Worm (Caenorhabditis elegans) whole organism, late embryonic: Measurements from ENCODE around the gene C09G5.14.

Source experiments
- C38D4.7 ChIP-seq: fragments of 200-800 bp; sonication (Bioruptor generic); optimal IDR thresholded peaks from 2 replicates; lab custom pipeline; 2018; ENCODE audit warnings: mild to moderate bottlenecking, missing genetic modification characterization, moderate library complexity, missing compliant biosample characterization
- ama-1 ChIP-seq: fragments of 150-350 bp; optimal IDR thresholded peaks from 2 replicates; lab custom pipeline; 2014
- ceh-31 ChIP-seq: sonication (generic microtip); optimal IDR thresholded peaks from 2 replicates; lab custom pipeline; 2016; ENCODE audit warnings: missing genetic modification characterization, missing compliant biosample characterization
- mec-3 ChIP-seq: sonication (generic microtip); optimal IDR thresholded peaks from 2 replicates; lab custom pipeline; 2016; ENCODE audit warnings: borderline replicate concordance, missing genetic modification characterization, missing compliant biosample characterization
- nhr-11 ChIP-seq: fragments of 150-350 bp; optimal IDR thresholded peaks from 2 replicates; lab custom pipeline; 2014; ENCODE audit warnings: missing biosample characterization, missing genetic modification characterization
- pax-1 ChIP-seq: fragments of 150-350 bp; optimal IDR thresholded peaks from 2 replicates; lab custom pipeline; 2014; ENCODE audit warnings: missing biosample characterization, missing genetic modification characterization
- pha-4 ChIP-seq: fragments of 150-350 bp; optimal IDR thresholded peaks from 2 replicates; lab custom pipeline; 2018; ENCODE audit warnings: missing biosample characterization, missing genetic modification reagents, missing genetic modification characterization
- sox-4 ChIP-seq: sonication (generic microtip); optimal IDR thresholded peaks from 2 replicates; lab custom pipeline; 2017; ENCODE audit warnings: mild to moderate bottlenecking, missing genetic modification characterization, inconsistent platforms, missing compliant biosample characterization
- unc-3 ChIP-seq, 2 experiments: fragments of 200-800 bp in 1 of 2; sonication (Bioruptor generic) in 1 of 2; sonication (generic microtip) in 1 of 2; conservative IDR thresholded peaks in 1 of 2; optimal IDR thresholded peaks in 1 of 2; 2 replicates each; pipeline versions ENCODE4 v1.3.6 to Lab custom; 2016 to 2022; ENCODE audit warnings: missing compliant biosample characterization in 2 of 2, missing genetic modification characterization in 2 of 2, missing genetic modification reagents in 1 of 2

DNA sequence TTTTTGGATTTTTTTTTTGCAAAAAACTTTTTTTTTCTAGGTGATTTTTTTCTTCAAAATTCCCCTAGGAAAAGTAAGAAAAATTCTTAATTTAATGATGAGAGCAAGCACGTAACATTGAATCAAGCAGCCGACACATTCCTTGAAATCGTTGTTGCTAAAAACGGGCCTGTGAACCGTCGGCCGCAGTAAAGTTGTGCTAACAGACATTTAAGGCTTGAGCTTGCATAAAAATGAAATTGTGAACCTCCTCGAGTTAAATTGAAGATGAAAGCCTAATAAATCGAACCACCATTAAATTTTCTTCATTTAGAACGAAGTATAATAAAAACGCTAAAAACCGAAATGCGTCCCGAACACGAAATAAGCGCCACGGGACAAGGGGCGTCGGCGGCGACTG, 45.0 kb upstream of the C09G5.14 start:
- no peak for TF ChIP-seq mec-3
- TF ChIP-seq pax-1 (tag; lab: Kevin White, UChicago) = no peak
- TF ChIP-seq nhr-11 (tag; lab: Kevin White, UChicago) = no peak
- no peak for TF ChIP-seq ama-1 (lab: Kevin White, UChicago)
- no peak for TF ChIP-seq C38D4.7 (GFP tag; lab: Kevin White, UChicago)
- no peak for TF ChIP-seq sox-4 (tag; lab: Kevin White, UChicago)
- no peak for TF ChIP-seq ceh-31 (tag; lab: Kevin White, UChicago)
- no peak for TF ChIP-seq pha-4 (tag; lab: Kevin White, UChicago)
- no peak for TF ChIP-seq unc-3 (GFP tag; conservative IDR thresholded peaks at IDR 0.05; lab: Robert Waterston, UW)
- TF ChIP-seq unc-3 (tag; optimal IDR thresholded peaks at IDR 0.05; lab: Kevin White, UChicago) = no peak
